Fruit fly (Drosophila melanogaster): ENCODE data around the gene CG6912.

dm6 chr3R:15094929-15095236 lies 41.9 kb downstream of the CG6912 start:
- TF ChIP-seq Hr83 (GFP tag; optimal IDR thresholded peaks at IDR 0.05; ENCODE audit: poor library complexity, severe bottlenecking): no peak
- TF ChIP-seq CrebA (GFP tag; optimal IDR thresholded peaks at IDR 0.05; ENCODE audit: borderline replicate concordance): no peak
- no peak for TF ChIP-seq pan (optimal IDR thresholded peaks at IDR 0.05)
- TF ChIP-seq rgr (GFP tag; optimal IDR thresholded peaks at IDR 0.05): no peak
- no peak for TF ChIP-seq CG32264 (GFP tag; optimal IDR thresholded peaks at IDR 0.05)
- no peak for TF ChIP-seq fru (GFP tag; optimal IDR thresholded peaks at IDR 0.05)
- TF ChIP-seq br (GFP tag; optimal IDR thresholded peaks at IDR 0.05): no peak
- no peak for TF ChIP-seq dsf (GFP tag; optimal IDR thresholded peaks at IDR 0.05; ENCODE audit: borderline replicate concordance)
- TF ChIP-seq dl (GFP tag; optimal IDR thresholded peaks at IDR 0.05; ENCODE audit: insufficient read depth in 1 of 2, partially characterized antibody in 2 of 2): peak in 1 of 2 experiments; percentile 1
- TF ChIP-seq OdsH (GFP tag; optimal IDR thresholded peaks at IDR 0.05): no peak
- no peak for TF ChIP-seq Mio (GFP tag; optimal IDR thresholded peaks at IDR 0.05)
